Fruit fly (Drosophila melanogaster): ENCODE data around the gene Diedel.

Gene Diedel

DNA sequence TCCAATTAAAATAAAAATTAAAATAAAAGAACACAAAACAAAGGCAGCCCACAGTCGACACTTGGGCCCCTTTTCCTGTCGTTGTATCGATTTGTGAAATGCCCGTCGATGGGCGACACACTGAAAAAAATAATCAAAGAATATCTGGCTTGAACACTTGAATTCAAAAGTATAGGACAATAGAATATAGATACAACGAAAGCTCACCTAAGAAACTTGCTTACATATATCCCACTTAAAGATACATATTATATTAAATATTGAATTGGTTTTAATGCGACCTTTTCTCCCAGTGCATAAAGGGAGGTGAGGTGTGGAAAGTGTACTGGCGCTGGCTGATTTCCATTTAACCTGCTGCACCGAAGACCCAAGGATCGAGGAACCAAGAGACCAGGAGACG lies 28.5 kb downstream of the Diedel start (continued):
- TF ChIP-seq en (GFP tag; optimal IDR thresholded peaks at IDR 0.05) (no peak), Adf1 (GFP tag; IDR thresholded peaks at IDR 0.05) (no peak), sqz (GFP tag; optimal IDR thresholded peaks at IDR 0.05) (no peak), CG3726 (GFP tag; IDR thresholded peaks at IDR 0.05) (peak; percentile 67; the same call in 2 of the 3 replicates), CG7745 (tag; optimal IDR thresholded peaks at IDR 0.05) (no peak), br (optimal IDR thresholded peaks at IDR 0.05) (no peak), Hr51 (GFP tag; optimal IDR thresholded peaks at IDR 0.05) (peak in 1 of 2 experiments; percentile 6), pfk (GFP tag; optimal IDR thresholded peaks at IDR 0.05) (no peak), YL-1 (GFP tag; optimal IDR thresholded peaks at IDR 0.05) (no peak), lilli (GFP tag; optimal IDR thresholded peaks at IDR 0.05) (peak; percentile 15), CG14860 (GFP tag; IDR thresholded peaks at IDR 0.05; ENCODE audit: partially characterized antibody) (no peak), Asciz (GFP tag; optimal IDR thresholded peaks at IDR 0.05) (peak; percentile 30), hb (GFP tag; IDR thresholded peaks at IDR 0.05; ENCODE audit: partially characterized antibody) (no peak), CG7372 (GFP tag; IDR thresholded peaks at IDR 0.05) (no peak), NfI (GFP tag; optimal IDR thresholded peaks at IDR 0.05) (no peak), CG10543 (GFP tag; optimal IDR thresholded peaks at IDR 0.05) (no peak), fru (optimal IDR thresholded peaks at IDR 0.05) (no peak), CG31224 (GFP tag; IDR thresholded peaks at IDR 0.05) (no peak), ase (GFP tag; IDR thresholded peaks at IDR 0.05) (no peak), Abd-B (GFP tag; optimal IDR thresholded peaks at IDR 0.05) (peak; percentile 24), Dfd (GFP tag; optimal IDR thresholded peaks at IDR 0.05) (no peak), CTCF (GFP tag; optimal IDR thresholded peaks at IDR 0.05) (no peak), Atf3 (GFP tag; optimal IDR thresholded peaks at IDR 0.05) (no peak), zen (tag; optimal IDR thresholded peaks at IDR 0.05) (peak; percentile 86), CG15696 (tag; optimal IDR thresholded peaks at IDR 0.05) (peak; percentile 83), sd (tag; optimal IDR thresholded peaks at IDR 0.05) (no peak), kah (GFP tag; optimal IDR thresholded peaks at IDR 0.05) (no peak), NC2β (GFP tag; optimal IDR thresholded peaks at IDR 0.05) (no peak), Dip3 (GFP tag; optimal IDR thresholded peaks at IDR 0.05) (no peak), sens (GFP tag) (peak; percentile 93), Opbp (GFP tag; IDR thresholded peaks at IDR 0.05; ENCODE audit: partially characterized antibody) (no peak), mirr (GFP tag; optimal IDR thresholded peaks at IDR 0.05) (no peak), CG14965 (GFP tag; optimal IDR thresholded peaks at IDR 0.05; ENCODE audit: borderline replicate concordance) (no peak), CG12659 (GFP tag; optimal IDR thresholded peaks at IDR 0.05) (no peak), pita (GFP tag; optimal IDR thresholded peaks at IDR 0.05) (no peak), CG9437 (GFP tag; optimal IDR thresholded peaks at IDR 0.05) (no peak), CG2116 (GFP tag; optimal IDR thresholded peaks at IDR 0.05) (no peak), ems (GFP tag; optimal IDR thresholded peaks at IDR 0.05) (peak; percentile 28), oc (tag; optimal IDR thresholded peaks at IDR 0.05) (no peak), CG9727 (GFP tag; optimal IDR thresholded peaks at IDR 0.05) (peak; percentile 74), CG17568 (GFP tag; optimal IDR thresholded peaks at IDR 0.05) (no peak), Bdp1 (GFP tag; optimal IDR thresholded peaks at IDR 0.05) (no peak), yki (optimal IDR thresholded peaks at IDR 0.05) (no peak), run (tag; optimal IDR thresholded peaks at IDR 0.05) (no peak), CG9215 (GFP tag; IDR thresholded peaks at IDR 0.05) (no peak), CG6765 (GFP tag; optimal IDR thresholded peaks at IDR 0.05) (no peak), Blimp-1 (GFP tag; optimal IDR thresholded peaks at IDR 0.05) (peak; percentile 62), CG4424 (GFP tag; optimal IDR thresholded peaks at IDR 0.05) (peak; percentile 64), CG7987 (GFP tag; optimal IDR thresholded peaks at IDR 0.05) (no peak), CG17328 (GFP tag; IDR thresholded peaks at IDR 0.05) (peak; percentile 82), CG7928 (GFP tag; optimal IDR thresholded peaks at IDR 0.05) (no peak), Camta (GFP tag; optimal IDR thresholded peaks at IDR 0.05) (peak; percentile 13), CG10209 (GFP tag; optimal IDR thresholded peaks at IDR 0.05) (peak; percentile 44)
